Fruit fly (Drosophila melanogaster): ENCODE data around the gene Abp1.
A peak's percentile ranks its signal among the peaks of the same experiment; 100 is the strongest.

Abp1 gene

dm6 chr3L:13476566-13477452 lies 9.3 kb downstream of the Abp1 start (continued):
- peak; percentile 91 for TF ChIP-seq ATbp (GFP tag; optimal IDR thresholded peaks at IDR 0.05)
- peak; percentile 82 for TF ChIP-seq ssp (GFP tag; IDR thresholded peaks at IDR 0.05)
- peak; percentile 93 for TF ChIP-seq CG10979 (tag; optimal IDR thresholded peaks at IDR 0.05)
- peak; percentile 94 for TF ChIP-seq Asciz (GFP tag; optimal IDR thresholded peaks at IDR 0.05)
- TF ChIP-seq CG7357 (GFP tag; IDR thresholded peaks at IDR 0.05), result peak; percentile 78; the same call in 2 of the 3 replicates
- no peak for TF ChIP-seq hkb (optimal IDR thresholded peaks at IDR 0.05)
- TF ChIP-seq hkb (GFP tag; IDR thresholded peaks at IDR 0.05), result peak; percentile 90
- peak; percentile 50 for TF ChIP-seq CG30020 (tag; optimal IDR thresholded peaks at IDR 0.05)
- TF ChIP-seq h (optimal IDR thresholded peaks at IDR 0.05), result no peak
- TF ChIP-seq nerfin-1 (tag; optimal IDR thresholded peaks at IDR 0.05), result peak; percentile 83
- peak; percentile 84 for TF ChIP-seq CG10654 (GFP tag; optimal IDR thresholded peaks at IDR 0.05)
- peak; percentile 71 for TF ChIP-seq CG2202 (tag; optimal IDR thresholded peaks at IDR 0.05)
- peak; percentile 90 for TF ChIP-seq az2 (GFP tag; optimal IDR thresholded peaks at IDR 0.05)
- peak; percentile 73 for TF ChIP-seq Poxn (GFP tag; IDR thresholded peaks at IDR 0.05)
- TF ChIP-seq tin (GFP tag; optimal IDR thresholded peaks at IDR 0.05), result peak; percentile 87
- no peak for TF ChIP-seq pzg (GFP tag; optimal IDR thresholded peaks at IDR 0.05)
- peak; percentile 81 for TF ChIP-seq run (tag; optimal IDR thresholded peaks at IDR 0.05)
- peak; percentile 88 for TF ChIP-seq Hr3 (GFP tag; optimal IDR thresholded peaks at IDR 0.05)
- peak; percentile 93 for TF ChIP-seq phol (tag; optimal IDR thresholded peaks at IDR 0.05)
- TF ChIP-seq CG6854 (GFP tag; optimal IDR thresholded peaks at IDR 0.05), result peak; percentile 78
- TF ChIP-seq vnd (GFP tag; IDR thresholded peaks at IDR 0.05; ENCODE audit: partially characterized antibody), result no peak
- TF ChIP-seq CG13287 (GFP tag; IDR thresholded peaks at IDR 0.05; ENCODE audit: partially characterized antibody), result peak; percentile 63; the same call in 1 of the 2 replicates
- TF ChIP-seq usp (GFP tag; optimal IDR thresholded peaks at IDR 0.05), result no peak
- peak; percentile 71 for TF ChIP-seq Awh (GFP tag; IDR thresholded peaks at IDR 0.05)
- TF ChIP-seq seq (GFP tag; IDR thresholded peaks at IDR 0.05), result peak; percentile 84
- no peak for TF ChIP-seq en (GFP tag; optimal IDR thresholded peaks at IDR 0.05)
- no peak for TF ChIP-seq cas (GFP tag; IDR thresholded peaks at IDR 0.05)
- TF ChIP-seq MTF-1 (GFP tag; optimal IDR thresholded peaks at IDR 0.05; ENCODE audit: borderline replicate concordance), result peak; percentile 55
- TF ChIP-seq D19A (tag; optimal IDR thresholded peaks at IDR 0.05), result peak; percentile 88
- TF ChIP-seq ftz-f1 (GFP tag; optimal IDR thresholded peaks at IDR 0.05), result no peak
- TF ChIP-seq CG43689 (GFP tag; IDR thresholded peaks at IDR 0.05), result peak; percentile 60
- 0 out of 2 replicates have a peak, but pooled peaks have one; percentile 6 for TF ChIP-seq ham (GFP tag; IDR thresholded peaks at IDR 0.05)
- TF ChIP-seq CG17186 (GFP tag; optimal IDR thresholded peaks at IDR 0.05), result peak; percentile 72
- no peak for TF ChIP-seq CG7271 (tag; optimal IDR thresholded peaks at IDR 0.05)
- TF ChIP-seq unpg (GFP tag; optimal IDR thresholded peaks at IDR 0.05), result peak; percentile 87
- TF ChIP-seq CG1832 (GFP tag; optimal IDR thresholded peaks at IDR 0.05), result no peak
- no peak for TF ChIP-seq tll (GFP tag; optimal IDR thresholded peaks at IDR 0.05)
- TF ChIP-seq fd64A (GFP tag; optimal IDR thresholded peaks at IDR 0.05), result peak; percentile 77
- TF ChIP-seq Optix (GFP tag; IDR thresholded peaks at IDR 0.05), result peak; percentile 30; the same call in 1 of the 3 replicates
- TF ChIP-seq chm (GFP tag; IDR thresholded peaks at IDR 0.05), result peak; percentile 39; the same call in 1 of the 2 replicates
- peak; percentile 85 for TF ChIP-seq Fer3 (tag; optimal IDR thresholded peaks at IDR 0.05)
- peak; percentile 89 for TF ChIP-seq caup (GFP tag; optimal IDR thresholded peaks at IDR 0.05; ENCODE audit: severe bottlenecking)
- TF ChIP-seq CG17912 (GFP tag; optimal IDR thresholded peaks at IDR 0.05), result peak; percentile 57
- peak; percentile 88 for TF ChIP-seq ind (GFP tag; optimal IDR thresholded peaks at IDR 0.05)
- no peak for TF ChIP-seq Doc2 (GFP tag; IDR thresholded peaks at IDR 0.05)
- peak; percentile 89 for TF ChIP-seq CG15011 (GFP tag; optimal IDR thresholded peaks at IDR 0.05)
- TF ChIP-seq zf30C (GFP tag; optimal IDR thresholded peaks at IDR 0.05), result peak; percentile 61
- peak; percentile 66 for TF ChIP-seq ap (GFP tag; IDR thresholded peaks at IDR 0.05)
- TF ChIP-seq CG11696 (GFP tag; IDR thresholded peaks at IDR 0.05), result peak; percentile 75

Measured in whole organism, embryonic.